Fruit fly (Drosophila melanogaster): ENCODE results near the gene Xrp1.
A peak's percentile ranks its signal among the peaks of the same experiment; 100 is the strongest.

Gene Xrp1

DNA sequence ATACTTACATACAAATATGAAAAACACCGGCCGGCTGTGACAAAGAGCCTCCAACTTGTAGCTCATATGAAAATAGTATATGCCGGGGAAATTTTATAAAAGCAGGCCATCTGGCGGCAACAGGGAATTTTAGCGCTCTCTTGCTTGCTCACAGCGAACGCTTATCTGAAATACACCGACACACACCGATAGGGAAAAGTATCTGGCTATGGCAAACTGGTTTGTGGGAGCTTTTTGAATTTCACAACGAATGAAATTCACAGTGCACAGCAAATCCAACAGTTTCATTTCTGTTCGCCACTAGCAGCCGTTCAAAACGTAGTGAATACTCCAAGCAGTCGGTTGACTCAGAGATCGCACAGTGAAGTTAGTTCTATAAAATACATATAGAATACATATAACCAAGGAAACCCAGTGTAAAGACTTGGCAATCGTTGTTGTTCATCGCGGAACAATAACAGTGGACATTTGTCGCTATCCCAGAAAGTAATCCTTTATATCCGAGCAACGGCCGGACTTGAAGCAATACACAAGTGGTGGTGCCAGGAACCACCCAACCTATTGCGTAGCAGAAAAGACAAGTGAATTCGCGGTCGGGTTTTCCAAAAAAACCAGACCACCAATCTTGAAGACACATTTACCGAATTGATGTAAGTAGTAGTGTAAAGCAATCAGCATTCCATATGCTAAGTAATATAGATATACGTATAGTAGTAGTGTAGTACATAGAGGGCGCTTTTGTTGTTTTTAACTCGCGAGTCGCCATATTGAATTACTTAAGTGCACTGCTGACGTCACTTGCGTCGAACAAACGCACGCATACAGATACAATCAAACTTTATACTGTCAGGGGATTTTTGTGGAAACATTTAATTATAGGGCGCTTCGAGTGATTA, 3.5 kb downstream of the Xrp1 start (continued):
- no peak for TF ChIP-seq CG16813 (GFP tag; IDR thresholded peaks at IDR 0.05; ENCODE audit: partially characterized antibody)
- peak; percentile 96 for TF ChIP-seq Xrp1 (GFP tag; IDR thresholded peaks at IDR 0.05)
- no peak for TF ChIP-seq CG10462 (GFP tag; optimal IDR thresholded peaks at IDR 0.05)
- no peak for TF ChIP-seq CG17802 (tag; optimal IDR thresholded peaks at IDR 0.05)
- no peak for TF ChIP-seq org-1 (GFP tag; optimal IDR thresholded peaks at IDR 0.05)
- TF ChIP-seq Spps (tag; optimal IDR thresholded peaks at IDR 0.05): no peak
- no peak for TF ChIP-seq ato (GFP tag; IDR thresholded peaks at IDR 0.05; ENCODE audit: partially characterized antibody)
- no peak for TF ChIP-seq hth (optimal IDR thresholded peaks at IDR 0.05)
- no peak for TF ChIP-seq btn (GFP tag; optimal IDR thresholded peaks at IDR 0.05)
- TF ChIP-seq Six4 (GFP tag; optimal IDR thresholded peaks at IDR 0.05): no peak
- peak; percentile 11; the same call in 1 of the 3 replicates for TF ChIP-seq row (GFP tag; IDR thresholded peaks at IDR 0.05)
- peak; percentile 6 for TF ChIP-seq Ssrp (tag; optimal IDR thresholded peaks at IDR 0.05)
- TF ChIP-seq sqz (GFP tag; optimal IDR thresholded peaks at IDR 0.05): no peak
- TF ChIP-seq NFAT (GFP tag; IDR thresholded peaks at IDR 0.05): peak; percentile 41; the same call in 1 of the 2 replicates
- TF ChIP-seq CG10959 (GFP tag; IDR thresholded peaks at IDR 0.05): no peak
- peak; percentile 2 for TF ChIP-seq Meics (GFP tag; optimal IDR thresholded peaks at IDR 0.05)
- TF ChIP-seq Hey (tag; optimal IDR thresholded peaks at IDR 0.05): no peak
- no peak for TF ChIP-seq repo (GFP tag; optimal IDR thresholded peaks at IDR 0.05)
- TF ChIP-seq sob (GFP tag; IDR thresholded peaks at IDR 0.05): peak; percentile 43; the same call in 1 of the 2 replicates
- peak; percentile 17; the same call in 1 of the 2 replicates for TF ChIP-seq ranshi (GFP tag; IDR thresholded peaks at IDR 0.05)
- no peak for TF ChIP-seq CG2889 (GFP tag; IDR thresholded peaks at IDR 0.05)
- TF ChIP-seq CG18476 (GFP tag; optimal IDR thresholded peaks at IDR 0.05): no peak
- no peak for TF ChIP-seq CG2129 (GFP tag; IDR thresholded peaks at IDR 0.05; ENCODE audit: partially characterized antibody)
- TF ChIP-seq CG8281 (tag; optimal IDR thresholded peaks at IDR 0.05): no peak
- TF ChIP-seq lmd (GFP tag; IDR thresholded peaks at IDR 0.05): no peak
- TF ChIP-seq E2f2 (GFP tag; IDR thresholded peaks at IDR 0.05): 0 out of 2 replicates have a peak, but pooled peaks have one; percentile 24
- TF ChIP-seq CG7745 (tag; optimal IDR thresholded peaks at IDR 0.05): no peak
- TF ChIP-seq ind (GFP tag; optimal IDR thresholded peaks at IDR 0.05): no peak
- TF ChIP-seq slbo (GFP tag; IDR thresholded peaks at IDR 0.05): no peak
- TF ChIP-seq pfk (GFP tag; optimal IDR thresholded peaks at IDR 0.05): no peak
- TF ChIP-seq Adf1 (GFP tag; IDR thresholded peaks at IDR 0.05): no peak
- no peak for TF ChIP-seq odd (GFP tag; optimal IDR thresholded peaks at IDR 0.05)
- peak; percentile 29 for TF ChIP-seq CG17568 (GFP tag; optimal IDR thresholded peaks at IDR 0.05)
- no peak for TF ChIP-seq CG11456 (GFP tag; IDR thresholded peaks at IDR 0.05)
- TF ChIP-seq CG17912 (GFP tag; optimal IDR thresholded peaks at IDR 0.05): peak; percentile 16
- no peak for TF ChIP-seq CoRest (tag; optimal IDR thresholded peaks at IDR 0.05)
- TF ChIP-seq gro (GFP tag; optimal IDR thresholded peaks at IDR 0.05): no peak
- TF ChIP-seq sens (GFP tag): peak; percentile 63
- TF ChIP-seq TFAM (GFP tag; optimal IDR thresholded peaks at IDR 0.05): no peak
- TF ChIP-seq CG9215 (GFP tag; IDR thresholded peaks at IDR 0.05): no peak
- TF ChIP-seq aop (GFP tag; IDR thresholded peaks at IDR 0.05): no peak
- TF ChIP-seq Dad (GFP tag; optimal IDR thresholded peaks at IDR 0.05): no peak
- TF ChIP-seq CG3995 (GFP tag; optimal IDR thresholded peaks at IDR 0.05): no peak
- TF ChIP-seq fd3F (GFP tag; optimal IDR thresholded peaks at IDR 0.05): no peak
- no peak for TF ChIP-seq Sry-δ (GFP tag; optimal IDR thresholded peaks at IDR 0.05)
- TF ChIP-seq CG12769 (tag; optimal IDR thresholded peaks at IDR 0.05): peak; percentile 61
- TF ChIP-seq CG10321 (GFP tag; IDR thresholded peaks at IDR 0.05): no peak
- TF ChIP-seq dmrt11E (tag; optimal IDR thresholded peaks at IDR 0.05): no peak
- TF ChIP-seq CG11560 (tag; IDR thresholded peaks at IDR 0.05): no peak
- TF ChIP-seq CG14050 (GFP tag; IDR thresholded peaks at IDR 0.05): no peak

Measured in whole organism, embryonic.